Worm (Caenorhabditis elegans) whole organism, L1 larva: ENCODE results near the gene pnc-2.

Experiments used
- C16A3.4 ChIP-seq: fragments of 150-350 bp; optimal IDR thresholded peaks from 2 replicates; lab custom pipeline; 2014; ENCODE audit warnings: missing biosample characterization, missing genetic modification characterization
- Y116A8C.19 ChIP-seq: sonication (generic microtip); optimal IDR thresholded peaks from 2 replicates; lab custom pipeline; 2016; ENCODE audit warnings: missing compliant biosample characterization, missing genetic modification characterization, borderline replicate concordance
- alr-1 ChIP-seq: fragments of 200-800 bp; sonication (Bioruptor generic); optimal IDR thresholded peaks from 2 replicates; lab custom pipeline; 2018; ENCODE audit warnings: borderline replicate concordance, mild to moderate bottlenecking, missing genetic modification characterization, missing compliant biosample characterization
- aly-2 ChIP-seq: fragments of 150-350 bp; optimal IDR thresholded peaks from 2 replicates; lab custom pipeline; 2014; ENCODE audit warnings: missing biosample characterization, missing genetic modification characterization
- ceh-63 ChIP-seq: fragments of 200-800 bp; sonication (Bioruptor generic); optimal IDR thresholded peaks from 2 replicates; lab custom pipeline; 2018; ENCODE audit warnings: mild to moderate bottlenecking, missing genetic modification characterization, missing compliant biosample characterization
- ceh-82 ChIP-seq, 3 experiments: fragments of 150-350 bp in 1 of 3; sonication (generic microtip) in 2 of 3; optimal IDR thresholded peaks; 2 replicates each; lab custom pipeline; 2014 to 2017; ENCODE audit warnings: missing biosample characterization in 3 of 3, missing genetic modification characterization in 3 of 3
- ces-1 ChIP-seq: fragments of 150-350 bp; optimal IDR thresholded peaks from 2 replicates; lab custom pipeline; 2014; ENCODE audit warnings: missing biosample characterization, missing genetic modification reagents, missing genetic modification characterization
- dpl-1 ChIP-seq, 3 experiments: fragments of 150-350 bp in 2 of 3; sonication (generic microtip) in 1 of 3; optimal IDR thresholded peaks; 2 replicates each; lab custom pipeline; 2014 to 2017; ENCODE audit warnings: missing biosample characterization in 3 of 3, missing genetic modification characterization in 3 of 3, missing genetic modification reagents in 3 of 3
- efl-1 ChIP-seq, 4 experiments: fragments of 150-350 bp; optimal IDR thresholded peaks in 3 of 4; peaks in 1 of 4; 1 replicate in 1 of 4; 2 replicates in 3 of 4; lab custom pipeline; 2014; ENCODE audit warnings: missing biosample characterization in 2 of 4, missing genetic modification characterization in 2 of 4, missing genetic modification reagents in 2 of 4
- efl-3 ChIP-seq: fragments of 200-800 bp; sonication (Bioruptor generic); optimal IDR thresholded peaks from 2 replicates; lab custom pipeline; 2018; ENCODE audit warnings: mild to moderate bottlenecking, missing genetic modification characterization, missing compliant biosample characterization
- egl-27 ChIP-seq, 2 experiments: fragments of 150-350 bp in 1 of 2; sonication (generic microtip); optimal IDR thresholded peaks; 3 replicates each; lab custom pipeline; 2017 to 2018; ENCODE audit warnings: missing biosample characterization in 2 of 2, missing genetic modification characterization in 2 of 2, missing genetic modification reagents in 2 of 2
- elt-2 ChIP-seq: sonication (generic microtip); optimal IDR thresholded peaks from 2 replicates; lab custom pipeline; 2016; ENCODE audit warnings: missing genetic modification characterization, mild to moderate bottlenecking, inconsistent platforms, missing compliant biosample characterization, missing genetic modification reagents
- ets-5 ChIP-seq: fragments of 200-800 bp; sonication (Bioruptor generic); IDR thresholded peaks from 2 replicates; pipeline ENCODE4 v1.3.6; 2022; ENCODE audit warnings: missing genetic modification characterization, missing compliant biosample characterization
- fkh-8 ChIP-seq: sonication (generic microtip); optimal IDR thresholded peaks from 2 replicates; lab custom pipeline; 2016; ENCODE audit warnings: mild to moderate bottlenecking, missing genetic modification characterization, missing compliant biosample characterization
- hlh-4 ChIP-seq: sonication (generic microtip); optimal IDR thresholded peaks from 2 replicates; lab custom pipeline; 2016; ENCODE audit warnings: mild to moderate bottlenecking, missing genetic modification characterization, missing compliant biosample characterization
- isw-1 ChIP-seq: fragments of 200-800 bp; sonication (Bioruptor generic); IDR thresholded peaks from 2 replicates; pipeline ENCODE4 v1.3.6; 2022; ENCODE audit warnings: missing genetic modification characterization, missing compliant biosample characterization
- lin-35 ChIP-seq, 2 experiments: fragments of 150-350 bp; optimal IDR thresholded peaks; 2 replicates each; lab custom pipeline; 2014; ENCODE audit warnings: missing biosample characterization in 2 of 2, missing genetic modification characterization in 2 of 2, missing genetic modification reagents in 2 of 2
- lin-39 ChIP-seq: fragments of 150-350 bp; optimal IDR thresholded peaks from 2 replicates; lab custom pipeline; 2014; ENCODE audit warnings: missing biosample characterization, missing genetic modification reagents, missing genetic modification characterization
- lsy-2 ChIP-seq, 2 experiments: fragments of 150-350 bp; optimal IDR thresholded peaks; 2 replicates each; lab custom pipeline; 2014; ENCODE audit warnings: missing biosample characterization in 2 of 2, missing genetic modification characterization in 2 of 2
- mab-9 ChIP-seq: fragments of 200-800 bp; sonication (Bioruptor generic); IDR thresholded peaks from 2 replicates; pipeline ENCODE4 v1.3.6; 2022; ENCODE audit warnings: missing genetic modification reagents, missing genetic modification characterization, missing compliant biosample characterization
- mdl-1 ChIP-seq, 2 experiments: fragments of 150-350 bp; optimal IDR thresholded peaks; 2 replicates each; lab custom pipeline; 2014 to 2017; ENCODE audit warnings: missing biosample characterization in 2 of 2, missing genetic modification characterization in 2 of 2, inconsistent platforms in 1 of 2
- nhr-84 ChIP-seq: sonication (generic microtip); optimal IDR thresholded peaks from 2 replicates; lab custom pipeline; 2017; ENCODE audit warnings: missing biosample characterization, missing genetic modification characterization
- pag-3 ChIP-seq: sonication (generic microtip); optimal IDR thresholded peaks from 2 replicates; lab custom pipeline; 2017; ENCODE audit warnings: missing genetic modification characterization, mild to moderate bottlenecking, missing compliant biosample characterization, antibody characterized with exemption, borderline replicate concordance; ENCODE audit not compliant: insufficient read depth
- pax-3 ChIP-seq: fragments of 200-800 bp; sonication (Bioruptor generic); optimal IDR thresholded peaks from 2 replicates; lab custom pipeline; 2018; ENCODE audit warnings: mild to moderate bottlenecking, missing genetic modification characterization, moderate library complexity, missing compliant biosample characterization
- tbx-2 ChIP-seq: sonication (generic microtip); optimal IDR thresholded peaks from 2 replicates; lab custom pipeline; 2016; ENCODE audit warnings: missing genetic modification characterization, missing compliant biosample characterization
- unc-130 ChIP-seq: fragments of 150-350 bp; optimal IDR thresholded peaks from 2 replicates; lab custom pipeline; 2017; ENCODE audit warnings: missing biosample characterization, missing genetic modification characterization, inconsistent platforms
- unc-86 ChIP-seq: sonication (generic microtip); optimal IDR thresholded peaks from 2 replicates; lab custom pipeline; 2016; ENCODE audit warnings: missing genetic modification characterization, missing compliant biosample characterization
- unc-98 ChIP-seq: fragments of 200-800 bp; sonication (Bioruptor generic); IDR thresholded peaks from 2 replicates; pipeline ENCODE4 v1.3.6; 2022; ENCODE audit warnings: missing genetic modification characterization, missing compliant biosample characterization

pnc-2 gene

DNA sequence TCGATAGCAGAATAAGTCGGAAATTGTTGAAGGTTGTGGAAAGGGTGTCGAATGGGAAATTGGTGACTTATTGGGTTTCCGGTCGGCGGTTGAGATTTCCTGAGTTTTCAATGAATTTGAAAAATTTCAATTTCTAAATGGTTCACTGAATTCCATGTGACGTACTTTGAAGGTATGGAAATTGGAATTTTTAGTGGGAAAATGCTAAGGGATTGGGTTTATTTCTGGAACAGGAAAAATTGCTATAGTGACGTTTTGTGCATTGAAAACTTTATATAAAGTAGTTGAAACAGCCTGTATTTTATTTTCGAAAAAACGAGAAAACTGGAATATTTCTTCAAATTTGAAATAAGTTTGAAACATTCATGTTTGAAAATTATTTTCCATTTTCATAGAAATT lies at the start of gene pnc-2:
Gene pnc-2 (minus strand): TSS at position 101 of the 400 bp plus-strand sequence.
- TF ChIP-seq fkh-8: peak; percentile 19
- TF ChIP-seq pax-3 (tag; lab: Kevin White, UChicago): no peak

DNA sequence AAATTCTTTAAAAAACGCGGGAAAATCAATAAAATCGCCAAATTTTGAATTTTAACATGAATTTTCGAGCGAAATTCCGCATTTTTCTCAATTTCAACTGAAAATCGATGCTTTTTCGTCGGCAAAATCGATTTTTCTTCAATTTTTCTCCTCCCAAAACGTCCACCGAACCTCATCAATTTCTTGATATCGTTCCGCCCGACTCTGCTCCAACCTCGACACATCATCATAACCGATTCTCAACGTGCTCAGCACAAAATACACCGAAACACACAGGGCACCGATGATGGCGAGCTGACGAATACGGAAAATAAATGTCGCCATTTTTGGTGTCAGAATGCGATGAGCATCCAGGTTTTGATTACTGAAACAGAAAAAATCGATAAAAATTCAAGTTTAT lies 49.1 kb upstream of the pnc-2 start, which contains the start of gene Y41E3.1:
Gene Y41E3.1 (minus strand): TSS at position 324 of the 400 bp plus-strand sequence.
- no peak for TF ChIP-seq efl-1 (optimal IDR thresholded peaks at IDR 0.05; lab: Kevin White, UChicago)
- TF ChIP-seq efl-1 (GFP tag; optimal IDR thresholded peaks at IDR 0.05 in 1 of 2; lab: Kevin White, UChicago): peak in 1 of 2 experiments; percentile 70
- TF ChIP-seq ces-1 (GFP tag; lab: Kevin White, UChicago): no peak

DNA sequence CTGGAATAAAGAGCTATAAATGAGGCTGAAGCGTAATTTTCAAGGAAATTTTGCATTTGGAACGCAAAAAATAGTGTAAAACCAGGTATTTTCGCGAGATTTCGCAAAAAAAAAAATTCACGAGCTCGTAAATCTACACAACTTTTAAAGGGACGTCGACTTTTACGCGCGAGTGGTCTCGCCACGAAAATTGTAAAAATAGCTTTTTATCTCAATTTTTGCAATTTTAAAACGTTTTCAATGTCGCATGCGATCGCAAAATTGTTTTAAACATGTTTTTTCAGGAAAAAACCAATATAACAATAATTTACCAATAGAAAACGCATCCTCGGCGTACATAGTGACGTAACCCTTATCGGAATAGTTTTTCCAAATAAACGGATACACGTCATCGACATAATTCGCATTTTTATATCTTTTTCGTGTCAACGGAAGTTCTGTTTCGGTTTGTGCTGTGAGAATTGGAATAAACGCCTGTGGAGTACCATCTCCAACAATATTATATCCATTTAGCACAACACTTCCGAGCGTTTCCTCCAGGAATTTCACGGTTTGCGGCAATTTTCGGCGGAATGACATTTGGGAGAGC lies 47.3 kb upstream of the pnc-2 start:
- TF ChIP-seq lin-35 (GFP tag; optimal IDR thresholded peaks at IDR 0.05; lab: Kevin White, UChicago) (peak in 1 of 2 experiments; percentile 4), efl-1 (optimal IDR thresholded peaks at IDR 0.05; lab: Kevin White, UChicago) (peak; percentile 45 to 59), efl-1 (GFP tag; optimal IDR thresholded peaks at IDR 0.05 in 1 of 2; lab: Kevin White, UChicago) (peak; percentile 30 to 82), unc-98 (GFP tag; lab: Robert Waterston, UW) (no peak), mab-9 (GFP tag; lab: Robert Waterston, UW) (no peak), nhr-84 (tag; lab: Kevin White, UChicago) (no peak), lsy-2 (tag; optimal IDR thresholded peaks at IDR 0.05; lab: Kevin White, UChicago) (no peak), Y116A8C.19 (tag; lab: Kevin White, UChicago) (no peak), dpl-1 (GFP tag; optimal IDR thresholded peaks at IDR 0.05; lab: Kevin White, UChicago) (peak in 1 of 3 experiments; percentile 25), ets-5 (GFP tag; lab: Robert Waterston, UW) (no peak), unc-130 (tag; lab: Kevin White, UChicago) (no peak), C16A3.4 (no peak), aly-2 (no peak)

DNA sequence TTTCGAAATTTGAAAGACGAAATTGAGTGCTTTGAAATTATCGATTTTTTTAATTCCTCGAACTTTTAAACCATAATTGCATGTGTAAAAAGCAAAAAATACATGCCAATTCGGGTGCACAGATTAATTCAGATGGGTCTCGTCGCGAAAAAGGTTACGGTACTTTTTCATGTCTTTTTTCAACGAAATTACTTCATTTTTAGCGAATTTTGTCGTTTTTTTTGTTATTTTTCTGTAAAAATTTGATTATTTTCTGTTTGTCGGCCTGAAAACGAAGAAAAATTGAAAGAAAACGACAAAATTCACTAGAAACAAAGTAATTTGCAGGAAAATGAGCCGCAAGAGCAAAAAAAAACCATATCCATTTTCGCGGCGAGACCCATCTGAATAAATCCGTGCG lies 45.4 kb upstream of the pnc-2 start:
- TF ChIP-seq mdl-1 (tag; optimal IDR thresholded peaks at IDR 0.05; lab: Kevin White, UChicago) (no peak), efl-1 (optimal IDR thresholded peaks at IDR 0.05; lab: Kevin White, UChicago) (peak in 1 of 2 experiments; percentile 40), efl-1 (GFP tag; optimal IDR thresholded peaks at IDR 0.05 in 1 of 2; lab: Kevin White, UChicago) (peak in 1 of 2 experiments; percentile 5), efl-3 (GFP tag; lab: Kevin White, UChicago) (no peak), dpl-1 (GFP tag; optimal IDR thresholded peaks at IDR 0.05; lab: Kevin White, UChicago) (peak in 2 of 3 experiments; percentile 17 to 26), lsy-2 (tag; optimal IDR thresholded peaks at IDR 0.05; lab: Kevin White, UChicago) (peak in 1 of 2 experiments; percentile 43)

DNA sequence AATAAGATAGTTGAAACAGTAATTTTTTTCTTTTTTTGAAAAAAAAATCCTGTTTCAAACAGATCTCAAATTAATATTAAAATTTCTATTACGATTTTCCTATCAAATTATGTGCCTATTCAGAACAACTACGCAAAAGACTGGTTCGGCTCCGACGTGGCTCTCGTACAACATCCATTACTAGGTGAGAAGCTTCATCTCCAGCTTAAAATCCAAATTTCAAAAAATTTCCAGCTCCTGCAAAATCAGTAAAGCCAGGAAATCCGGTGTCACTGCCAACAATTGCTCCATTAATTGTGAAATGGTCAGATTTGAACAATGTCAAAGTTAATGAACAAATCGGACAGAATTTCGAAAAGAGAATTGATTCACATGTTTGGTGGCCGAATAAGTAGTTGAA lies 44.3 kb upstream of the pnc-2 start:
- TF ChIP-seq isw-1 (GFP tag; lab: Robert Waterston, UW) (no peak), ceh-82 (tag; optimal IDR thresholded peaks at IDR 0.05; lab: Kevin White, UChicago) (no peak), egl-27 (tag; optimal IDR thresholded peaks at IDR 0.05; lab: Kevin White, UChicago) (no peak), ceh-63 (GFP tag; lab: Kevin White, UChicago) (no peak), hlh-4 (tag; lab: Kevin White, UChicago) (no peak), lin-39 (tag; lab: Kevin White, UChicago) (no peak), ets-5 (GFP tag; lab: Robert Waterston, UW) (no peak)

DNA sequence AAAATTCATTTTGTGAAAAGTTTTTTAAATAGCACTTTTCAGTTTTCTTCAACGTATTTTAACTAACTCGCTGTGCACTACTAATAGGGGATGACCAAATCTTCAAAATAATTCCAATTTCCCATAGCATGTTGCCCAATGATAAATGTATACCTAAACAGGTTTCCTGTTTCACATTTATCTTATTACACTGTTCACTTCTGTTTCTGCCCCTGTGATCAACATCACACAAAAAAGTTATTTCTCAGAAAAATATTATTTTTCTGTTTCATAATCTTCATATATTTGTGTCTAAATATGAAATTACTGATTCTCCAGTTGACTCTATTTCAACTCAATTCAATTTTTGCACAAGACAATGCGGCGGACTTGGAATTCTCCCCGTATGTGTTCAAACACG lies 41.0 kb upstream of the pnc-2 start, which contains the start of gene Y41E3.22:
Gene Y41E3.22 (plus strand): TSS at position 243 of the 400 bp plus-strand sequence.
- TF ChIP-seq efl-3 (GFP tag; lab: Kevin White, UChicago) (no peak), elt-2 (tag; lab: Kevin White, UChicago) (no peak), tbx-2 (tag; lab: Kevin White, UChicago) (no peak), unc-86 (tag; lab: Kevin White, UChicago) (no peak), alr-1 (no peak), pag-3 (tag; lab: Kevin White, UChicago) (no peak)
- TF ChIP-seq, all 84 proteins: peak for 0
